Fruit fly (Drosophila melanogaster) whole organism, wandering third instar larva: Measurements from ENCODE around the gene CG46387.

Experiments
- CG32264 ChIP-seq: fragments of 200-800 bp; sonication (Bioruptor generic); optimal IDR thresholded peaks from 2 replicates; lab custom pipeline; 2016; ENCODE audit warnings: missing biosample characterization, missing genetic modification characterization
- CG9705 ChIP-seq: fragments of 200-800 bp; sonication (Bioruptor generic); optimal IDR thresholded peaks from 2 replicates; lab custom pipeline; 2018; ENCODE audit warnings: missing biosample characterization, mild to moderate bottlenecking, missing genetic modification characterization
- CrebA ChIP-seq: fragments of 200-800 bp; sonication (Bioruptor generic); optimal IDR thresholded peaks from 2 replicates; lab custom pipeline; 2016; ENCODE audit warnings: missing biosample characterization, mild to moderate bottlenecking, missing genetic modification characterization, borderline replicate concordance
- Dfd ChIP-seq: fragments of >200 bp; optimal IDR thresholded peaks from 2 replicates; lab custom pipeline; 2017; ENCODE audit warnings: missing biosample characterization, missing genetic modification characterization
- Dif ChIP-seq: fragments of 200-275, 200-300 bp; sonication (Bioruptor generic); optimal IDR thresholded peaks from 2 replicates; lab custom pipeline; 2018; ENCODE audit warnings: missing biosample characterization, missing genetic modification characterization; ENCODE audit not compliant: partially characterized antibody
- GATAd ChIP-seq: sonication (Bioruptor generic); optimal IDR thresholded peaks from 2 replicates; lab custom pipeline; 2016; ENCODE audit warnings: missing biosample characterization, missing genetic modification characterization
- HLH106 ChIP-seq: fragments of 200-800 bp; optimal IDR thresholded peaks from 3 replicates; lab custom pipeline; 2019; ENCODE audit warnings: missing biosample characterization, mild to moderate bottlenecking, missing genetic modification characterization, moderate library complexity
- Hr78 ChIP-seq: fragments of >200 bp; optimal IDR thresholded peaks from 2 replicates; lab custom pipeline; 2017; ENCODE audit warnings: missing biosample characterization, missing genetic modification characterization
- Mio ChIP-seq: sonication (Bioruptor generic); optimal IDR thresholded peaks from 2 replicates; lab custom pipeline; 2016; ENCODE audit warnings: missing biosample characterization, missing genetic modification characterization
- Myc ChIP-seq: fragments of >200 bp; optimal IDR thresholded peaks from 2 replicates; lab custom pipeline; 2017
- Rel ChIP-seq, 2 experiments: fragments of 200-800 bp; sonication (Bioruptor generic) in 1 of 2; optimal IDR thresholded peaks; 2 replicates in 1 of 2; 3 replicates in 1 of 2; lab custom pipeline; 2016 to 2019; ENCODE audit warnings: mild to moderate bottlenecking in 2 of 2, missing biosample characterization in 2 of 2, missing genetic modification characterization in 2 of 2, moderate library complexity in 1 of 2
- dmrt93B ChIP-seq: fragments of 200-800 bp; sonication (Bioruptor generic); optimal IDR thresholded peaks from 2 replicates; lab custom pipeline; 2018; ENCODE audit warnings: missing biosample characterization, mild to moderate bottlenecking, missing genetic modification characterization
- dsf ChIP-seq: sonication (Bioruptor generic); optimal IDR thresholded peaks from 2 replicates; lab custom pipeline; 2016; ENCODE audit warnings: missing biosample characterization, missing genetic modification characterization, borderline replicate concordance
- ey ChIP-seq: fragments of 200-800 bp; sonication (Bioruptor generic); optimal IDR thresholded peaks from 2 replicates; lab custom pipeline; 2016; ENCODE audit warnings: missing biosample characterization, missing genetic modification characterization
- foxo ChIP-seq, 2 experiments: fragments of 200-800 bp; sonication (Bioruptor generic); optimal IDR thresholded peaks; 2 replicates in 1 of 2; 3 replicates in 1 of 2; lab custom pipeline; 2016 to 2017; ENCODE audit warnings: missing biosample characterization in 2 of 2, missing genetic modification characterization in 2 of 2
- fru ChIP-seq: fragments of 200-800 bp; sonication (Bioruptor generic); optimal IDR thresholded peaks from 3 replicates; lab custom pipeline; 2016; ENCODE audit warnings: missing biosample characterization, mild to moderate bottlenecking, missing genetic modification characterization
- pan ChIP-seq: fragments of >200 bp; optimal IDR thresholded peaks from 2 replicates; lab custom pipeline; 2017
- sage ChIP-seq: fragments of 200-800 bp; sonication (Bioruptor generic); optimal IDR thresholded peaks from 2 replicates; lab custom pipeline; 2016; ENCODE audit warnings: missing biosample characterization, mild to moderate bottlenecking, missing genetic modification characterization
- woc ChIP-seq: sonication (Bioruptor generic); optimal IDR thresholded peaks from 2 replicates; lab custom pipeline; 2016; ENCODE audit warnings: missing biosample characterization, mild to moderate bottlenecking, missing genetic modification characterization

The CG46387 gene

DNA sequence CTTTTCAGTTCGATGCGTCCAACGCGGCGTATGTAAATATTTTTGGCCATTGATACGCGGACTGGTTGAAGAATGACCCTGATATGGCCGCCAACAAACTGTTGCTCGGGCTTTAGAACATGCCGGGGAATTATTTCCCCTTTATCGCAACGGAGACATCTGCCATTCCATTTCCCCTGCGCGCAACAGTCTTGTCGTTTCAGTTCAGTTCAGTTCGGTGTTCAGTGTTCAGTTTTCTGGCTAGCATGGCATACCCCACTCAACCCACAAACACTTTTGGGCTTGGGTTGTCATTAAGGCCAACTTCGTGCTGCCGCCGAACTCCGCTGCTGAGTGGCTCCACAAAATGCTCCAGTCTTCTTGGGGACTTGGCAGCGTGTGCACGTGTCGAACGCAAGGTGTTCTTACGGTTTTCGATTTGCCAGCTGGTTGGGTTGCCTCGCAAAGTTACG, 9.3 kb downstream of the CG46387 start, which contains the start of gene bma:
bma (plus strand) TSS at position 402 of the 452 bp plus-strand sequence.
- TF ChIP-seq woc (GFP tag; lab: Kevin White, UChicago) (no peak), Mio (GFP tag; lab: Kevin White, UChicago) (no peak), Hr78 (no peak), GATAd (GFP tag; lab: Kevin White, UChicago) (no peak), dsf (no peak), Rel (GFP tag; optimal IDR thresholded peaks at IDR 0.05; lab: Kevin White, UChicago) (no peak), Rel (tag; optimal IDR thresholded peaks at IDR 0.05; lab: Kevin White, UChicago) (no peak), CG9705 (GFP tag; lab: Kevin White, UChicago) (no peak), Myc (lab: Kevin White, UChicago) (no peak), Dif (GFP tag; lab: Kevin White, UChicago) (no peak), pan (no peak), ey (no peak), fru (GFP tag; lab: Kevin White, UChicago) (no peak)

DNA sequence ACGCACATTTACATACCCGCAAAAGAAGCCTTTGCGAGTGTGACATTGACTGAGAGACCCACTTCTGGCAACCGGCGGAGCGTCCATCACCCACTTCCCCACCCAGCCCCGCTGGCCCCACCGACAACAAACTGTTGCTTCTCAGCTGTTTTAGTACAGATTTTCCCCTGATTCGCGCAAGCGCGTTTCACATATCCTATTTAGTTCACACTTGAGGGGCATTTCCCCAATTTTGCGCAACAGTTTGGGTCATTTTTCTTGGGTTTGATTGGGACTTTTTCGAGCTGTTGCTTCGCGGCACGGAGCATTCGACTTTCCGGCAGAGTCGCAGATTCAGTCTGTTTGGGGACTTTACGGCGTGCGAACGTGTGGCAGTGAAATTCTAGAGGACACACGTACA, 28.7 kb downstream of the CG46387 start:
- TF ChIP-seq CG32264 (no peak), dmrt93B (GFP tag; lab: Kevin White, UChicago) (no peak), CrebA (GFP tag; lab: Kevin White, UChicago) (no peak), dsf (no peak), HLH106 (tag; lab: Kevin White, UChicago) (no peak), sage (GFP tag; lab: Kevin White, UChicago) (no peak), Myc (lab: Kevin White, UChicago) (no peak), Dfd (GFP tag; lab: Kevin White, UChicago) (no peak), foxo (GFP tag; optimal IDR thresholded peaks at IDR 0.05; lab: Kevin White, UChicago) (no peak)
